Worm (Caenorhabditis elegans): Measurements from ENCODE around the gene C29F3.7.

ce11 chrV:15384733-15385132 lies 30.0 kb downstream of the C29F3.7 start, which contains the start of gene str-102:
- TF ChIP-seq sea-2 (GFP tag; optimal IDR thresholded peaks at IDR 0.05) (no peak), nhr-12 (tag; optimal IDR thresholded peaks at IDR 0.05) (no peak), lin-15B (tag; optimal IDR thresholded peaks at IDR 0.05) (no peak), tbx-2 (tag; optimal IDR thresholded peaks at IDR 0.05) (no peak), ceh-28 (tag; optimal IDR thresholded peaks at IDR 0.05) (no peak), nhr-77 (tag; optimal IDR thresholded peaks at IDR 0.05) (no peak), elt-2 (tag; optimal IDR thresholded peaks at IDR 0.05) (no peak), ama-1 (optimal IDR thresholded peaks at IDR 0.05) (no peak), ceh-82 (tag; optimal IDR thresholded peaks at IDR 0.05) (no peak), hmg-11 (tag; optimal IDR thresholded peaks at IDR 0.05) (no peak)

All from whole organism, L3 larva.